Worm (Caenorhabditis elegans) whole organism, L3 larva: ENCODE measurements around the gene nhr-100.

ENCODE experiments used
- ceh-9 ChIP-seq: sonication (generic microtip); optimal IDR thresholded peaks from 2 replicates; lab custom pipeline; 2018; ENCODE audit warnings: missing biosample characterization, missing genetic modification characterization
- pha-4 ChIP-seq: fragments of 150-350 bp; optimal IDR thresholded peaks from 2 replicates; lab custom pipeline; 2014; ENCODE audit warnings: missing biosample characterization, missing genetic modification reagents, missing genetic modification characterization

ce11 chrIV:9761751-9762150 lies 33.3 kb downstream of the nhr-100 start:
- TF ChIP-seq ceh-9 (tag; lab: Kevin White, UChicago), result no peak
- peak; percentile 22 for TF ChIP-seq pha-4 (tag; lab: Kevin White, UChicago)
